Fruit fly (Drosophila melanogaster) whole organism, pupa: ENCODE results near the gene firl.

Experiments
- CG10348 ChIP-seq: fragments of 200-800 bp; sonication (Bioruptor generic); IDR thresholded peaks from 2 replicates; pipeline ENCODE4 v1.3.6; 2022; ENCODE audit warnings: missing biosample characterization, missing genetic modification characterization
- CG12605 ChIP-seq: fragments of 200-800 bp; sonication (Bioruptor generic); IDR thresholded peaks from 2 replicates; pipeline ENCODE4 v1.3.6; 2022; ENCODE audit warnings: missing biosample characterization, missing genetic modification characterization
- CG13204 ChIP-seq: fragments of 200-800 bp; sonication (Bioruptor generic); optimal IDR thresholded peaks from 2 replicates; lab custom pipeline; 2018; ENCODE audit warnings: missing biosample characterization, mild to moderate bottlenecking, missing genetic modification characterization, moderate library complexity
- CG14655 ChIP-seq: fragments of 200-800 bp; sonication (Bioruptor generic); optimal IDR thresholded peaks from 3 replicates; lab custom pipeline; 2017; ENCODE audit warnings: mild to moderate bottlenecking, missing biosample characterization, missing genetic modification reagents, missing genetic modification characterization
- CG15710 ChIP-seq: fragments of 200-800 bp; sonication (Bioruptor generic); optimal IDR thresholded peaks from 2 replicates; lab custom pipeline; 2018; ENCODE audit warnings: missing biosample characterization, mild to moderate bottlenecking, missing genetic modification characterization, moderate library complexity
- CG17806 ChIP-seq: fragments of 200-800 bp; sonication (Bioruptor generic); optimal IDR thresholded peaks from 2 replicates; lab custom pipeline; 2018; ENCODE audit warnings: missing biosample characterization, mild to moderate bottlenecking, missing genetic modification characterization, moderate library complexity
- CG32121 ChIP-seq: fragments of 200-800 bp; sonication (Bioruptor generic); IDR thresholded peaks from 2 replicates; pipeline ENCODE4 v1.3.6; 2022; ENCODE audit warnings: missing biosample characterization, missing genetic modification characterization
- CG34367 ChIP-seq: fragments of 200-800 bp; sonication (Bioruptor generic); optimal IDR thresholded peaks from 2 replicates; lab custom pipeline; 2018; ENCODE audit warnings: missing biosample characterization, mild to moderate bottlenecking, missing genetic modification characterization
- CG4496 ChIP-seq: fragments of 200-800 bp; sonication (Bioruptor generic); IDR thresholded peaks from 3 replicates; pipeline ENCODE4 v1.3.6; 2022; ENCODE audit warnings: missing biosample characterization, missing genetic modification characterization
- CG8159 ChIP-seq: fragments of 200-800 bp; sonication (Bioruptor generic); optimal IDR thresholded peaks from 3 replicates; lab custom pipeline; 2018; ENCODE audit warnings: missing biosample characterization, mild to moderate bottlenecking, missing genetic modification characterization, moderate library complexity
- CG8301 ChIP-seq: fragments of 200-800 bp; sonication (Bioruptor generic); optimal IDR thresholded peaks from 2 replicates; lab custom pipeline; 2018; ENCODE audit warnings: missing biosample characterization, mild to moderate bottlenecking, missing genetic modification characterization
- CG9948 ChIP-seq: fragments of 200-800 bp; sonication (Bioruptor generic); optimal IDR thresholded peaks from 2 replicates; lab custom pipeline; 2018; ENCODE audit warnings: missing biosample characterization, mild to moderate bottlenecking, missing genetic modification characterization, moderate library complexity
- D1 ChIP-seq: fragments of 200-800 bp; sonication (Bioruptor generic); optimal IDR thresholded peaks from 2 replicates; lab custom pipeline; 2018; ENCODE audit warnings: missing biosample characterization, mild to moderate bottlenecking, missing genetic modification characterization, moderate library complexity
- EcR ChIP-seq: fragments of 200-800 bp; sonication (Bioruptor generic); optimal IDR thresholded peaks from 3 replicates; lab custom pipeline; 2019; ENCODE audit warnings: missing biosample characterization, missing genetic modification characterization, mild to moderate bottlenecking, moderate library complexity, missing genetic modification reagents
- Ets98B ChIP-seq: fragments of 200-800 bp; sonication (Bioruptor generic); IDR thresholded peaks from 2 replicates; pipeline ENCODE4 v1.3.6; 2022; ENCODE audit warnings: missing biosample characterization, missing genetic modification characterization
- Pif1A ChIP-seq: fragments of 200-800 bp; sonication (Bioruptor generic); optimal IDR thresholded peaks from 3 replicates; lab custom pipeline; 2016; ENCODE audit warnings: missing biosample characterization, missing genetic modification characterization
- Pif1B ChIP-seq: fragments of 200-800 bp; sonication (Bioruptor generic); optimal IDR thresholded peaks from 3 replicates; lab custom pipeline; 2016; ENCODE audit warnings: missing biosample characterization, missing genetic modification characterization
- Snoo ChIP-seq: fragments of 200-800 bp; sonication (Bioruptor generic); optimal IDR thresholded peaks from 3 replicates; lab custom pipeline; 2017; ENCODE audit warnings: missing biosample characterization, mild to moderate bottlenecking, missing genetic modification characterization, inconsistent platforms
- fd96Ca ChIP-seq: fragments of 200-800 bp; sonication (Bioruptor generic); IDR thresholded peaks from 3 replicates; pipeline ENCODE4 v1.3.6; 2022; ENCODE audit warnings: missing biosample characterization, missing genetic modification characterization
- gl ChIP-seq: fragments of 200-800 bp; sonication (Bioruptor generic); optimal IDR thresholded peaks from 2 replicates; lab custom pipeline; 2018; ENCODE audit warnings: missing biosample characterization, mild to moderate bottlenecking, missing genetic modification characterization
- rn ChIP-seq: fragments of 200-800 bp; sonication (Bioruptor generic); IDR thresholded peaks from 2 replicates; pipeline ENCODE4 v1.3.6; 2022; ENCODE audit warnings: missing biosample characterization, missing genetic modification characterization

Gene firl

DNA sequence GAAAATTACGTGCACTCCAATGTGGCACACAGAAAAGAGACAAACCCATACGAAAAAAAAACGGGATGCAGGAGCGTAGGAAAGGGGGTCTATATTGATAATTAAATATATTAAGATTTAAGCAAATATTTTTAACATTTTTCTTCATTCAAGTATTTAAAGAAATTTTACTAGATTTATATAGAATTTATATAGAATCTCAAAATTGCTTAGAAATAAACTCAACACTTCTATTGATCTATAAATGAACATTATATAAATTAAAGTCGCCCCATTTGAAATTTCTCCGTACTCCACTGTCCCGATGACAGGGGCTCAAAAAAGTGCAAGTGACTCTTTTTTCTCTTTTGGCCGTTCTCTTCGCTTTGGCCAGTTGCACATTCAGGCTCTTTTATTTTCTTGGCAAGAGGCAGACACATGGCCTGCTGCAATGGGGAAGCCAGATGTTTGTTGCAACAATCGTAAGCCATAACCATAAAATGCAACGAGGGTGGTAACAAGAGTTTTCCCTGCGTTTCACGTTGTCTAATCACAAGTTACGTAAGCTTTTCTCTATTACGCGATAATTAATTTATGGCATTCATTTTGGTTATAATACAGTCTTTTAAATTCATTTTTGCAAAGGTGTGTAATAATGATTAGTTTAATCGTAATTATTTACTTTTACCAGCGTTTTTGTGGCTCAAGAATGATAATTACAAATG lies 740 bp downstream of the firl start:
- peak; percentile 94 for TF ChIP-seq CG17806 (tag; lab: Kevin White, UChicago)
- peak; percentile 93 for TF ChIP-seq D1 (tag; lab: Kevin White, UChicago)
- TF ChIP-seq CG10348 (GFP tag; lab: Robert Waterston, UW), result peak; percentile 74
- TF ChIP-seq Pif1B (GFP tag; lab: Kevin White, UChicago), result peak; percentile 91
- peak; percentile 84 for TF ChIP-seq fd96Ca (GFP tag; lab: Robert Waterston, UW)
- no peak for TF ChIP-seq EcR (GFP tag; lab: Kevin White, UChicago)
- peak; percentile 89 for TF ChIP-seq Pif1A
- peak; percentile 93 for TF ChIP-seq CG4496 (GFP tag; lab: Robert Waterston, UW)
- TF ChIP-seq Snoo (tag; lab: Kevin White, UChicago), result peak; percentile 83
- peak; percentile 84 for TF ChIP-seq CG34367 (tag; lab: Kevin White, UChicago)
- TF ChIP-seq CG8159 (tag; lab: Kevin White, UChicago), result peak; percentile 95
- TF ChIP-seq CG12605, result peak; percentile 94
- peak; percentile 50 for TF ChIP-seq gl
- TF ChIP-seq CG15710 (tag; lab: Kevin White, UChicago), result peak; percentile 94
- TF ChIP-seq CG32121 (GFP tag; lab: Robert Waterston, UW), result peak; percentile 96
- TF ChIP-seq CG14655 (GFP tag; lab: Kevin White, UChicago), result peak; percentile 99
- peak; percentile 90 for TF ChIP-seq Ets98B (GFP tag; lab: Robert Waterston, UW)
- peak; percentile 97 for TF ChIP-seq CG8301 (tag; lab: Kevin White, UChicago)
- TF ChIP-seq rn (GFP tag; lab: Robert Waterston, UW), result peak; percentile 88
- no peak for TF ChIP-seq CG13204 (GFP tag; lab: Kevin White, UChicago)
- TF ChIP-seq CG9948 (tag; lab: Kevin White, UChicago), result peak; percentile 95

DNA sequence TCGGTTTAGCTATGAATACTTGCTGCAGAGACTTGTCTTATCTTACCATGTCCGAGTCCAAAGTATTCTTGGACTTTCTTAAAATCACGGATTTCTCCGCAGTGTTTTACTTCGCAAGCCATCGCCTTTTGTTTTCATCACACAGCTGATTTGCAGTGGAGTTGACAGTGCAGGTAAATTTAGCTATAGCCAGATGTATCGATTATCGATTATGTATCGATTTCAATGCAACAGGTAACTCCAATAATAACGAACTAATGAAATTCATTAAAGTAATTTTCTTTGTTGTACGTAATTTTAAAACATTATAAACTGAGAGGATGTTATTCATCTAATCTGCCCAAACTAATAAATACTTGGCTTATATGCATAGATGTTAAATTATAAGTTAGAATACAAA lies 3.5 kb downstream of the firl start, which contains the start of gene Rab3-GAP:
TSS of gene Rab3-GAP (minus strand) at position 150 of the 400 bp plus-strand sequence.
- TF ChIP-seq CG13204 (GFP tag; lab: Kevin White, UChicago) (no peak), CG9948 (tag; lab: Kevin White, UChicago) (no peak), CG8301 (tag; lab: Kevin White, UChicago) (peak; percentile 15), CG32121 (GFP tag; lab: Robert Waterston, UW) (no peak), gl (no peak), Pif1B (GFP tag; lab: Kevin White, UChicago) (no peak), rn (GFP tag; lab: Robert Waterston, UW) (no peak), fd96Ca (GFP tag; lab: Robert Waterston, UW) (no peak), CG17806 (tag; lab: Kevin White, UChicago) (peak; percentile 7), CG10348 (GFP tag; lab: Robert Waterston, UW) (no peak), Snoo (tag; lab: Kevin White, UChicago) (no peak), CG8159 (tag; lab: Kevin White, UChicago) (peak; percentile 25), EcR (GFP tag; lab: Kevin White, UChicago) (no peak), CG14655 (GFP tag; lab: Kevin White, UChicago) (no peak), Ets98B (GFP tag; lab: Robert Waterston, UW) (peak; percentile 6; the same call in 1 of the 2 replicates), CG4496 (GFP tag; lab: Robert Waterston, UW) (no peak), Pif1A (no peak), CG15710 (tag; lab: Kevin White, UChicago) (peak; percentile 15), CG34367 (tag; lab: Kevin White, UChicago) (no peak), CG12605 (peak; percentile 53), D1 (tag; lab: Kevin White, UChicago) (no peak)

DNA sequence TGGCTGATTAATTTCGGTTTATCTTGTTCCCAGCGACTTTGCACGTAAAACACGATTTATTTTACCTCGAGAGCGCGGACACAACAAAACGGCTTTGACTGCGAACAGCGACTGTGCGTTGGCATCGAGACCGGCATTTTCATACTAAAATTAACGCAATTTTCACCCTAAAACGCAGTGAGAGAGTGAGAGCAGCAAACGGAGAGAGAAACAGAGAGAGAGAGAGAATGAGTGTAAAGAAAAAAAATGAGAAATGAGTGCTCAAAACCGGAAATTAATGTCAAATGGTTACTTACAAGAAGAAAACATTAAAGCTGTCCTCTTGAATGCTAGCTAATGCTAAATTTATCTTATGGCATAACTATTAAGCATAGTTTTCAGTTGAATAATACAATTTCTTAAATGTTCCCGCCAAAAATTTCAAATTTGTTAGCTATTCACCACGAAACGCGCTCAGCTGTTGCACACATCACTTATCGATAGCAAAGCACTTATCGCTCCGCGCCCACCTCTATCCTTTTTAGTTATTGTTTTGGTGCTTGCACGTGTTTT lies 10.7 kb downstream of the firl start, which contains the start of the genes JhI-21, RpL7-like and CG34164:
TSS of gene JhI-21 (minus strand) at position 206 of the 552 bp plus-strand sequence.
TSS of gene RpL7-like (plus strand) at position 490 of the 552 bp plus-strand sequence.
TSS of gene CG34164 (plus strand) at position 512 of the 552 bp plus-strand sequence.
- TF ChIP-seq CG12605 (peak; percentile 43; the same call in 1 of the 2 replicates), Ets98B (GFP tag; lab: Robert Waterston, UW) (peak; percentile 19; the same call in 1 of the 2 replicates), Pif1B (GFP tag; lab: Kevin White, UChicago) (no peak), gl (no peak), Snoo (tag; lab: Kevin White, UChicago) (peak; percentile 6)

DNA sequence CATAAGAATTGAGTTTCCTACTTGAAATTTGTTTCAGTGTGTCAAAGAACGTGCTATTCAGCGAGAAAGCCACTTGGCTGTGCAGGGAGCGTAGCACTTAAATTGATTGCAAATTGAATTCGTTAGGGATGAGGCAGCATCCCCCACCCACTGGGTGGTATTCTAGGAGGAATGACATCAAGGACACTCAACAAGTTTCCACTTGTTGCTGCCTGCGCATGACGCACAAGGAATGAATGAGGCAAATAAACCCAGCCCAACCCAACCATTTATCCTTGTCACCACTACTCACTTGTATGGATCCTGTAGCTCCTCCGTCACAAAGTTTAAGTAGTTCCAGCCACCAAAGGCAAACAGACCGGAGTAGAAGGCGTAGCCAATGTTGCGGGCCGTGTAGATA lies 13.2 kb downstream of the firl start:
- no peak for TF ChIP-seq rn (GFP tag; lab: Robert Waterston, UW)
- peak; percentile 93 for TF ChIP-seq CG12605

DNA sequence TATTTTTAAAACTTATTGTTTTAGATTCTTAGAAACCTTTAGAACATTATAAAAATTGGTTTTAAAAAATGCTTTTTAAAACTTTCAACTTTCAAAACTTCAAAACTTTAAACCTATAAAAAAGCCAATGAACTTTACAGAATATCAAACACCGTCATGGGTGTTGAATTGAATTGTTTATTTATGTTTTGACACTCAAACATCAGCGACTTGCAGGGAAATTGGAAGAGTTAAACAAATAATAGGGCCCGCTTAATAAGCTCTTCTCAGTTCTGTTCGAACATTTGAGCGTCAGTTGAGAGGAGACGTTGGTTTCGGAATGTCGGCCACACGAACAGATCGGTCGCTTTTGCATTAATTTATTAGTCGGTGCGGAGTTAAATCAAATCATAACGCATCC lies 17.4 kb downstream of the firl start, which contains the start of gene PLCXD:
TSS of gene PLCXD (plus strand) at position 286 of the 400 bp plus-strand sequence.
- TF ChIP-seq rn (GFP tag; lab: Robert Waterston, UW) (no peak), EcR (GFP tag; lab: Kevin White, UChicago) (no peak), CG13204 (GFP tag; lab: Kevin White, UChicago) (no peak), CG9948 (tag; lab: Kevin White, UChicago) (no peak), Pif1A (no peak), CG15710 (tag; lab: Kevin White, UChicago) (no peak), Ets98B (GFP tag; lab: Robert Waterston, UW) (no peak), CG8301 (tag; lab: Kevin White, UChicago) (no peak), CG14655 (GFP tag; lab: Kevin White, UChicago) (no peak), Snoo (tag; lab: Kevin White, UChicago) (no peak), D1 (tag; lab: Kevin White, UChicago) (no peak), CG8159 (tag; lab: Kevin White, UChicago) (no peak), CG34367 (tag; lab: Kevin White, UChicago) (no peak)
